Worm (Caenorhabditis elegans) whole organism, L3 larva: ENCODE data around the gene F56D6.18.

Experiments
- R02D3.7 ChIP-seq: fragments of 150-350 bp; optimal IDR thresholded peaks from 2 replicates; lab custom pipeline; 2014; ENCODE audit warnings: missing biosample characterization, missing genetic modification characterization
- ZK546.5 ChIP-seq: sonication (generic microtip); optimal IDR thresholded peaks from 2 replicates; lab custom pipeline; 2017; ENCODE audit warnings: missing biosample characterization, missing genetic modification characterization
- aly-2 ChIP-seq: fragments of 150-350 bp; optimal IDR thresholded peaks from 2 replicates; lab custom pipeline; 2014; ENCODE audit warnings: missing biosample characterization, missing genetic modification characterization
- ama-1 ChIP-seq: fragments of 150-350 bp; optimal IDR thresholded peaks from 2 replicates; lab custom pipeline; 2018
- ceh-28 ChIP-seq: fragments of 150-350 bp; optimal IDR thresholded peaks from 2 replicates; lab custom pipeline; 2014; ENCODE audit warnings: missing biosample characterization, missing genetic modification reagents, missing genetic modification characterization
- ceh-82 ChIP-seq: fragments of 150-350 bp; optimal IDR thresholded peaks from 2 replicates; lab custom pipeline; 2014; ENCODE audit warnings: missing biosample characterization, missing genetic modification characterization
- ceh-9 ChIP-seq: sonication (generic microtip); optimal IDR thresholded peaks from 2 replicates; lab custom pipeline; 2018; ENCODE audit warnings: missing biosample characterization, missing genetic modification characterization
- egl-27 ChIP-seq: sonication (generic microtip); optimal IDR thresholded peaks from 4 replicates; lab custom pipeline; 2017; ENCODE audit warnings: missing biosample characterization, missing genetic modification reagents, missing genetic modification characterization
- egl-5 ChIP-seq: fragments of 150-350 bp; optimal IDR thresholded peaks from 2 replicates; lab custom pipeline; 2017; ENCODE audit warnings: missing biosample characterization, missing genetic modification reagents, missing genetic modification characterization, inconsistent platforms
- elt-2 ChIP-seq: sonication (generic microtip); optimal IDR thresholded peaks from 2 replicates; lab custom pipeline; 2016; ENCODE audit warnings: missing genetic modification reagents, mild to moderate bottlenecking, missing genetic modification characterization, missing compliant biosample characterization
- elt-3 ChIP-seq, 3 experiments: fragments of 150-350 bp in 1 of 3; sonication (generic microtip) in 2 of 3; optimal IDR thresholded peaks; 2 replicates in 2 of 3; 4 replicates in 1 of 3; lab custom pipeline; 2014 to 2017; ENCODE audit warnings: missing biosample characterization in 3 of 3, missing genetic modification characterization in 3 of 3
- eor-1 ChIP-seq, 2 experiments: fragments of 150-350 bp; optimal IDR thresholded peaks; 2 replicates each; lab custom pipeline; 2014 to 2018; ENCODE audit warnings: missing biosample characterization in 2 of 2, missing genetic modification characterization in 2 of 2
- fkh-10 ChIP-seq: sonication (generic microtip); optimal IDR thresholded peaks from 2 replicates; lab custom pipeline; 2017; ENCODE audit warnings: missing biosample characterization, missing genetic modification reagents, missing genetic modification characterization
- fkh-2 ChIP-seq: fragments of 150-350 bp; optimal IDR thresholded peaks from 2 replicates; lab custom pipeline; 2014; ENCODE audit warnings: missing biosample characterization, missing genetic modification reagents, missing genetic modification characterization
- fos-1 ChIP-seq: fragments of 150-350 bp; optimal IDR thresholded peaks from 2 replicates; lab custom pipeline; 2014; ENCODE audit warnings: missing biosample characterization, missing genetic modification characterization
- jun-1 ChIP-seq: fragments of 150-350 bp; optimal IDR thresholded peaks from 2 replicates; lab custom pipeline; 2014; ENCODE audit warnings: missing biosample characterization, missing genetic modification reagents, missing genetic modification characterization
- lin-39 ChIP-seq: fragments of 150-350 bp; optimal IDR thresholded peaks from 2 replicates; lab custom pipeline; 2018; ENCODE audit warnings: missing biosample characterization, missing genetic modification reagents, missing genetic modification characterization
- mdl-1 ChIP-seq: fragments of 150-350 bp; optimal IDR thresholded peaks from 2 replicates; lab custom pipeline; 2014; ENCODE audit warnings: missing biosample characterization, missing genetic modification characterization
- mml-1 ChIP-seq: fragments of 150-350 bp; sonication (generic microtip); optimal IDR thresholded peaks from 3 replicates; lab custom pipeline; 2014; ENCODE audit warnings: missing biosample characterization, missing genetic modification characterization
- nhr-11 ChIP-seq: fragments of 150-350 bp; optimal IDR thresholded peaks from 2 replicates; lab custom pipeline; 2014; ENCODE audit warnings: missing biosample characterization, missing genetic modification characterization
- nhr-12 ChIP-seq: fragments of 150-350 bp; optimal IDR thresholded peaks from 2 replicates; lab custom pipeline; 2014; ENCODE audit warnings: missing biosample characterization, missing genetic modification characterization
- nhr-23 ChIP-seq: fragments of 150-350 bp; optimal IDR thresholded peaks from 2 replicates; lab custom pipeline; 2014; ENCODE audit warnings: missing biosample characterization, missing genetic modification reagents, missing genetic modification characterization
- nhr-43 ChIP-seq: sonication (generic microtip); optimal IDR thresholded peaks from 2 replicates; lab custom pipeline; 2016; ENCODE audit warnings: mild to moderate bottlenecking, missing genetic modification characterization, missing compliant biosample characterization; ENCODE audit not compliant: poor library complexity, severe bottlenecking
- nhr-77 ChIP-seq: fragments of 150-350 bp; optimal IDR thresholded peaks from 2 replicates; lab custom pipeline; 2014; ENCODE audit warnings: missing biosample characterization, missing genetic modification characterization
- pha-4 ChIP-seq: fragments of 150-350 bp; optimal IDR thresholded peaks from 2 replicates; lab custom pipeline; 2014; ENCODE audit warnings: missing biosample characterization, missing genetic modification reagents, missing genetic modification characterization
- pqm-1 ChIP-seq: fragments of 150-350 bp; optimal IDR thresholded peaks from 2 replicates; lab custom pipeline; 2017; ENCODE audit warnings: missing biosample characterization, missing genetic modification characterization, inconsistent platforms
- sea-2 ChIP-seq: fragments of 150-350 bp; sonication (generic microtip); optimal IDR thresholded peaks from 4 replicates; lab custom pipeline; 2014; ENCODE audit warnings: missing biosample characterization, missing genetic modification reagents, missing genetic modification characterization
- skn-1 ChIP-seq: fragments of 150-350 bp; optimal IDR thresholded peaks from 2 replicates; lab custom pipeline; 2014; ENCODE audit warnings: missing biosample characterization, missing genetic modification characterization
- tbx-2 ChIP-seq: sonication (generic microtip); optimal IDR thresholded peaks from 2 replicates; lab custom pipeline; 2016; ENCODE audit warnings: mild to moderate bottlenecking, missing genetic modification characterization, missing compliant biosample characterization
- unc-39 ChIP-seq: sonication (generic microtip); optimal IDR thresholded peaks from 4 replicates; lab custom pipeline; 2017; ENCODE audit warnings: missing biosample characterization, missing genetic modification characterization
- unc-62 ChIP-seq: fragments of 150-350 bp; sonication (generic microtip); optimal IDR thresholded peaks from 4 replicates; lab custom pipeline; 2014; ENCODE audit warnings: missing biosample characterization, missing genetic modification reagents, missing genetic modification characterization

F56D6.18 gene

DNA sequence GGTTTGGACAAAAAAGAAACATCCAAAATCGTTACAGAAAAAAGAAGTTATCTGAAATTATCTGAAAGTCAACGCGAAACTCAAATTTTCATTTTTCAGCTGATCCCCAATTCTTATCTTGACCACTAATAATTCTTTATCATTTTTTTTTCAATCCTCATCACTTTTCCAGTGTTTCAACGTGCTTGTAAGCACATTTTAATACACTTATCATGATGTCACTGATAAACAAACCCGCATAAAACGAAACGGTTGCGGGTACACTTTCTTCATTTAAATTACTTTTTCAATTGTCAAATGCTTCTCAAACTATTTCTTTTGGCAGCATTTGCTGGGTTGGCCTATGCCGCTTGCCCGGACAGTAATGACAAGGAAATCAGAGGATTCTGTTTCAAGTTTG, 10.2 kb upstream of the F56D6.18 start, which contains the start of gene clec-67:
Gene clec-67 (plus strand): TSS at position 268 of the 400 bp plus-strand sequence.
- TF ChIP-seq pqm-1 = peak; percentile 45
- TF ChIP-seq elt-2 (tag; lab: Kevin White, UChicago) = peak; percentile 84
- TF ChIP-seq mml-1 (tag; lab: Kevin White, UChicago) = no peak
- no peak for TF ChIP-seq nhr-12
- TF ChIP-seq jun-1 = peak; percentile 2
- TF ChIP-seq, all 47 proteins: peak for 3

DNA sequence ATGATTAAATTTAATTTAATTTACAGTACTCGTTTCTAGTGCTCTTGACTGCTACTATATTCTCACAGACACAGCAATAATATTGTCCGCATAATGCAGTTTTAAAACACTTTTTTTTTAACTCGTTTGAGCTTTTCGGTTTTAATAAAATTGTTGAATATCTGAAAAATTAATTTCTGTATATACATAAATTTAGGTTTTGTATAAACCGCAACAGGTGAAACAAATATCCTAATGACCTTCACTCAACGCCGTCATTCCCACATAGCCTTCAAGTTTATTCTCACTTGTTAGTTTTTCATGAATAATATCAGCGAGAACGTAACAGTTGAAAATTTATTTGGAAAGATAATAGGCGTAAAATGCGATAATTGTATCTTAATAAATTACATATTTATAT, 7.8 kb upstream of the F56D6.18 start, which contains the start of gene srz-19:
Gene srz-19 (plus strand): TSS at position 301 of the 400 bp plus-strand sequence.
- TF ChIP-seq pqm-1 (no peak), unc-39 (tag; lab: Kevin White, UChicago) (no peak), fkh-2 (no peak), R02D3.7 (no peak), elt-3 (tag; optimal IDR thresholded peaks at IDR 0.05; lab: Kevin White, UChicago) (no peak), eor-1 (tag; optimal IDR thresholded peaks at IDR 0.05; lab: Kevin White, UChicago) (no peak), mml-1 (tag; lab: Kevin White, UChicago) (no peak), unc-62 (no peak), nhr-23 (no peak)
- TF ChIP-seq, all 47 proteins: peak for 0

DNA sequence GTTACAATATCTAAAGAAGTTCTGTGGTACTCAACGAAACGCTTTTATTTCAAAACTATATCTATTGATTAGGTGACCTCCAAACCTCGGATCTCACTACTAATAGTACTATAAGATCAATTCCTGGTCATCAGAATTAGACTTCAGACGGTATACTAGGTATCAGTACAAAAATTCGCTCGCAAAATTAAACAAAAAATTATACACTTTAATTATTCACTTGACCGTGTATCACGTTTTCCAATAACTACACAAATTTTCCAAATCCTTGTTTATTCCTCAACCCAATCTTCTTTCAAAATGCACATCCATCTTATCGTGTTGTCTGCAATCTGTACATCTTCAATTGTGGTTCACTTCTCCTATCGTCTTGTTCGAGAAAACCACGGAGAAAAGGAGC, 6.4 kb upstream of the F56D6.18 start, which contains the start of gene F56D6.23:
Gene F56D6.23 (plus strand): TSS at position 301 of the 400 bp plus-strand sequence.
- no peak for TF ChIP-seq fkh-2
- no peak for TF ChIP-seq jun-1
- TF ChIP-seq nhr-12 = no peak
- no peak for TF ChIP-seq nhr-77 (tag; lab: Kevin White, UChicago)
- TF ChIP-seq tbx-2 = no peak
- TF ChIP-seq fkh-10 (GFP tag; lab: Kevin White, UChicago) = no peak
- TF ChIP-seq skn-1 = no peak
- no peak for TF ChIP-seq ceh-28
- TF ChIP-seq elt-3 (tag; optimal IDR thresholded peaks at IDR 0.05; lab: Kevin White, UChicago) = no peak
- no peak for TF ChIP-seq sea-2 (GFP tag; lab: Kevin White, UChicago)
- TF ChIP-seq ama-1 (lab: Kevin White, UChicago) = no peak
- no peak for TF ChIP-seq fos-1 (tag; lab: Kevin White, UChicago)

DNA sequence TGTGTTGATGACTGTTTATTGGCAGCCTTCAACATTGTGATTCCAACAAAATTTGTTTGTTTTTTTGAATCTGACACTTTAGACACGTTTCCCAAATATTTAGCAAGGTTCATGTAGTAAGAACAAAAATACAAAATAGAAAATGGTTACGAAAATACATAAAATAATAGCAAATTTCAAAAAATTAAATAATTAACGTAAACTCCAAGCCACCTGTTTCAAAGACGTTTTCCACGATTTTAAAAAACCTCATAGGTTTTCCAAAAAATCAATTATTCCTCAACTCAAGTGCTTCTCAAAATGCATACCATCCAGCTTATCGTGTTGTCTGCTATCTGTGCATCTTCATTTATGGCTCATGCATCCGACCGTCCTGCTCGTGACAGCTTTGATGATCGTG, 5.7 kb upstream of the F56D6.18 start, which contains the start of gene F56D6.14:
Gene F56D6.14 (plus strand): TSS at position 301 of the 400 bp plus-strand sequence.
- TF ChIP-seq ceh-9 (no peak), pha-4 (tag; lab: Kevin White, UChicago) (no peak), nhr-23 (no peak), ceh-28 (no peak), nhr-43 (tag; lab: Kevin White, UChicago) (no peak), egl-5 (tag; lab: Kevin White, UChicago) (no peak), fkh-2 (no peak), ceh-82 (tag; lab: Kevin White, UChicago) (no peak)

DNA sequence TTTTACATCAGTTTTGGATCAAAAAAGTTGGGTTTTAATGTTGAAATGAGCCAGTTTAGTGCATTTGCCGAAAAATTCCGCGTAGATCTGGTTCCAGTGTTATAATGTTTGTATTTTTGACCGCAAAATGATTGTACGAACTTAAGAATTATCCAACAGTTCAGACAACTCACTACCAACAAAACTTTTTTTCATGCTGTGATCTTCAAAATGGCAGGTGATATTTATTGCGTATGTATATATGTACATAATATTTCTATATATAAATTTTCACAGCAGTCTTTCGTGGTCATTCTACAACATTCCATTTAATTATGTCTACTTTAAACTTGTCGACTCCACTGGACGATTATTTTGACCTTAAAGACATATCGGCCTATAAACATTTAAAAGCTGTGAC, 3.5 kb upstream of the F56D6.18 start, which contains the start of gene srz-20:
Gene srz-20 (plus strand): TSS at position 301 of the 400 bp plus-strand sequence.
- TF ChIP-seq elt-2 (tag; lab: Kevin White, UChicago) = no peak
- TF ChIP-seq mml-1 (tag; lab: Kevin White, UChicago) = no peak
- no peak for TF ChIP-seq ceh-82 (tag; lab: Kevin White, UChicago)
- no peak for TF ChIP-seq nhr-11 (tag; lab: Kevin White, UChicago)
- no peak for TF ChIP-seq nhr-77 (tag; lab: Kevin White, UChicago)
- no peak for TF ChIP-seq egl-5 (tag; lab: Kevin White, UChicago)
- TF ChIP-seq mdl-1 (tag; lab: Kevin White, UChicago) = no peak
- TF ChIP-seq lin-39 = no peak

DNA sequence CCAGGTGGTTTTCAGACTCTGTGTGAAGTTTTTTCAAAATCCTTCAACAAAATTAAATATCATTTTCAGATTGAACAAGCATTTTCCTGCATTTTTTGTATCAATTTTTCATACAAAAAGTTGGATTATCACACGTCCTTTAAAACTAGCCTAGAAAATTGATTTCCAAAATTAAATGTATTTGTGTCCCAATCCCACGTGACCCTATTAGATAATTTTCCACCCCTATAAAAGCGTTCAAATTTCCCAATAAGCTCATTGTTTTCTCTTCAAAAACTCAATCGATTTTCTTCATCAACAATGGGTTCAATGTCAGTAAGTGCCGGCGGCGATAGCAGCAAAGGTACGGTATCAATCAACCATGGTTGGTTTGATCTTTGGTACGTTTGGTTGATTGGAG, 2.7 kb upstream of the F56D6.18 start, which contains the start of gene F56D6.19:
Gene F56D6.19 (plus strand): TSS at position 301 of the 400 bp plus-strand sequence.
- TF ChIP-seq fos-1 (tag; lab: Kevin White, UChicago) (no peak), tbx-2 (no peak), egl-27 (tag; lab: Kevin White, UChicago) (no peak), nhr-77 (tag; lab: Kevin White, UChicago) (no peak), nhr-43 (tag; lab: Kevin White, UChicago) (no peak), aly-2 (tag; lab: Kevin White, UChicago) (no peak), ZK546.5 (no peak)
